Fruit fly (Drosophila melanogaster): ENCODE measurements around the gene Nup35.

The Nup35 gene

DNA sequence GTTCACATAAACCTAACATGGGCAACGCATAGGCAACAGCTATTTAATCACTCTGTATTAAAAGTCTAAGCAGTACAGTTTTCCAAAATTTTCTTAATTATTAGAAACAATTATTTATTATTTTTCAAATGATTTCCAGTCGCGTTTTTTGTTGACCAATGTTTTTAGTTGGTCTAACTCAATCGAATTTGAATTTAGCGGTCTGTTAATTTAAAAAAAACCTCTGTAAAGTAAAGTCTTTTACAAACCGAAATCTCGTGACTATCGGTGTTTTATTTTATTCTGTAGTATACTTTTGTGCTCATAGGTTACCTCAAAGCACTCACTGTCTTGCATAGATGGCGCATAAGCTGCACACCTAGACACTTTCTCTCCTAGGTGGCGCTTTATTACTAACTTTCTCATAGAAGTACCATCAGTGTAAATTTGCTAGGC lies 12.8 kb upstream of the Nup35 start (continued):
- TF ChIP-seq CG13894 (tag; optimal IDR thresholded peaks at IDR 0.05) (peak; percentile 42), sima (GFP tag; optimal IDR thresholded peaks at IDR 0.05) (no peak), Awh (GFP tag; IDR thresholded peaks at IDR 0.05) (no peak), unc-4 (GFP tag; IDR thresholded peaks at IDR 0.05; ENCODE audit: partially characterized antibody) (peak; percentile 71; the same call in 1 of the 2 replicates), gsb-n (tag; optimal IDR thresholded peaks at IDR 0.05) (no peak), wor (GFP tag; IDR thresholded peaks at IDR 0.05) (no peak), insv (GFP tag; optimal IDR thresholded peaks at IDR 0.05) (peak in 1 of 2 experiments; percentile 91), CG17359 (tag; optimal IDR thresholded peaks at IDR 0.05) (no peak), Bdp1 (GFP tag; optimal IDR thresholded peaks at IDR 0.05) (no peak), Fer2 (tag; optimal IDR thresholded peaks at IDR 0.05) (no peak), fd3F (GFP tag; optimal IDR thresholded peaks at IDR 0.05) (no peak), lmd (GFP tag; IDR thresholded peaks at IDR 0.05) (peak; percentile 32; the same call in 1 of the 2 replicates), zfh2 (GFP tag; optimal IDR thresholded peaks at IDR 0.05) (peak; percentile 2), seq (GFP tag; IDR thresholded peaks at IDR 0.05) (no peak), CG9932 (GFP tag; IDR thresholded peaks at IDR 0.05) (peak; percentile 58), gfzf (GFP tag; optimal IDR thresholded peaks at IDR 0.05) (peak; percentile 3), amos (GFP tag; IDR thresholded peaks at IDR 0.05; ENCODE audit: partially characterized antibody) (peak; percentile 74), stc (GFP tag; IDR thresholded peaks at IDR 0.05) (no peak), Sin3A (optimal IDR thresholded peaks at IDR 0.05) (no peak), CG12155 (GFP tag; optimal IDR thresholded peaks at IDR 0.05) (no peak), exex (tag; optimal IDR thresholded peaks at IDR 0.05) (no peak), zen2 (GFP tag; IDR thresholded peaks at IDR 0.05; ENCODE audit: partially characterized antibody) (no peak; the same call in 2 of the 3 replicates), Spps (tag; optimal IDR thresholded peaks at IDR 0.05) (no peak), crol (GFP tag; IDR thresholded peaks at IDR 0.05) (no peak), CG4282 (GFP tag; optimal IDR thresholded peaks at IDR 0.05) (no peak), CG1233 (GFP tag; optimal IDR thresholded peaks at IDR 0.05) (no peak), nerfin-1 (tag; optimal IDR thresholded peaks at IDR 0.05) (no peak), nau (GFP tag; optimal IDR thresholded peaks at IDR 0.05) (no peak), CoRest (tag; optimal IDR thresholded peaks at IDR 0.05) (peak; percentile 22), Pdp1 (GFP tag; optimal IDR thresholded peaks at IDR 0.05) (peak; percentile 35 to 53), E2f2 (GFP tag; IDR thresholded peaks at IDR 0.05) (peak; percentile 80), CG14860 (GFP tag; IDR thresholded peaks at IDR 0.05; ENCODE audit: partially characterized antibody) (no peak; the same call in 2 of the 3 replicates), Bgb (GFP tag; IDR thresholded peaks at IDR 0.05; ENCODE audit: partially characterized antibody) (peak; percentile 69), sug (tag; optimal IDR thresholded peaks at IDR 0.05) (peak; percentile 31), Hr39 (optimal IDR thresholded peaks at IDR 0.05) (no peak), MESR4 (GFP tag; optimal IDR thresholded peaks at IDR 0.05) (no peak), CG31365 (tag; optimal IDR thresholded peaks at IDR 0.05) (no peak), ewg (GFP tag; optimal IDR thresholded peaks at IDR 0.05) (no peak), CG16815 (GFP tag; optimal IDR thresholded peaks at IDR 0.05) (no peak), Hr3 (GFP tag; optimal IDR thresholded peaks at IDR 0.05) (peak; percentile 17), CG10147 (GFP tag; optimal IDR thresholded peaks at IDR 0.05) (no peak), cg (GFP tag; optimal IDR thresholded peaks at IDR 0.05) (no peak), GATAe (GFP tag; conservative IDR thresholded peaks at IDR 0.05) (no peak), Abd-B (GFP tag; optimal IDR thresholded peaks at IDR 0.05) (no peak), CG13775 (GFP tag; optimal IDR thresholded peaks at IDR 0.05) (peak; percentile 15), CG11456 (GFP tag; IDR thresholded peaks at IDR 0.05) (peak; percentile 85), phol (tag; optimal IDR thresholded peaks at IDR 0.05) (no peak), fru (optimal IDR thresholded peaks at IDR 0.05) (no peak), hb (GFP tag; IDR thresholded peaks at IDR 0.05; ENCODE audit: partially characterized antibody) (no peak), dpn (GFP tag; optimal IDR thresholded peaks at IDR 0.05) (peak; percentile 39 to 45), ftz-f1 (GFP tag; optimal IDR thresholded peaks at IDR 0.05) (no peak)

Data from whole organism, embryonic.